Worm (Caenorhabditis elegans): ENCODE results near the gene glb-5.

- TF ChIP-seq zag-1 (tag; optimal IDR thresholded peaks at IDR 0.05) (no peak), nhr-6 (tag; optimal IDR thresholded peaks at IDR 0.05) (no peak), mdl-1 (tag; optimal IDR thresholded peaks at IDR 0.05) (no peak), unc-62 (GFP tag; optimal IDR thresholded peaks at IDR 0.05) (no peak), unc-39 (tag; optimal IDR thresholded peaks at IDR 0.05) (no peak), nhr-237 (tag; optimal IDR thresholded peaks at IDR 0.05) (no peak), lsy-2 (tag; optimal IDR thresholded peaks at IDR 0.05) (no peak), lin-11 (tag; optimal IDR thresholded peaks at IDR 0.05) (no peak), egl-27 (tag; optimal IDR thresholded peaks at IDR 0.05) (no peak), blmp-1 (tag; optimal IDR thresholded peaks at IDR 0.05; ENCODE audit: insufficient read depth) (no peak), skn-1 (tag; optimal IDR thresholded peaks at IDR 0.05) (no peak), nhr-11 (tag; optimal IDR thresholded peaks at IDR 0.05) (no peak), ZK546.5 (tag; optimal IDR thresholded peaks at IDR 0.05) (no peak), ztf-11 (tag; optimal IDR thresholded peaks at IDR 0.05) (no peak)
These were observed 33.2 kb downstream of the glb-5 start for ce11 chrV:5591887-5592286.

All from whole organism, L2 larva.